Worm (Caenorhabditis elegans) whole organism, L2 larva: ENCODE results near the gene cwn-1.
A peak's percentile ranks its signal among the peaks of the same experiment; 100 is the strongest.

ENCODE experiments used
- C34F6.9 ChIP-seq: fragments of 150-350 bp; optimal IDR thresholded peaks from 2 replicates; lab custom pipeline; 2014; ENCODE audit warnings: missing biosample characterization, missing genetic modification characterization
- R02D3.7 ChIP-seq: fragments of 150-350 bp; optimal IDR thresholded peaks from 2 replicates; lab custom pipeline; 2014; ENCODE audit warnings: missing biosample characterization, missing genetic modification characterization
- Y55F3AM.14 ChIP-seq: fragments of 200-800 bp; sonication (Bioruptor generic); optimal IDR thresholded peaks from 2 replicates; lab custom pipeline; 2018; ENCODE audit warnings: mild to moderate bottlenecking, missing genetic modification characterization, missing compliant biosample characterization
- alr-1 ChIP-seq: fragments of 150-350 bp; optimal IDR thresholded peaks from 2 replicates; lab custom pipeline; 2014; ENCODE audit warnings: missing biosample characterization, missing genetic modification characterization
- aly-2 ChIP-seq: fragments of 150-350 bp; optimal IDR thresholded peaks from 2 replicates; lab custom pipeline; 2014; ENCODE audit warnings: missing biosample characterization, missing genetic modification characterization
- ama-1 ChIP-seq: fragments of 150-350 bp; optimal IDR thresholded peaks from 2 replicates; lab custom pipeline; 2018; ENCODE audit warnings: inconsistent platforms
- blmp-1 ChIP-seq: sonication (generic microtip); optimal IDR thresholded peaks from 2 replicates; lab custom pipeline; 2017; ENCODE audit warnings: missing genetic modification characterization, mild to moderate bottlenecking, missing compliant biosample characterization, antibody characterized with exemption, moderate library complexity; ENCODE audit not compliant: insufficient read depth
- ceh-16 ChIP-seq: fragments of 150-350 bp; optimal IDR thresholded peaks from 2 replicates; lab custom pipeline; 2014; ENCODE audit warnings: missing biosample characterization, missing genetic modification characterization
- crh-2 ChIP-seq: sonication (generic microtip); optimal IDR thresholded peaks from 2 replicates; lab custom pipeline; 2017; ENCODE audit warnings: missing biosample characterization, missing genetic modification characterization
- dmd-4 ChIP-seq: sonication (generic microtip); optimal IDR thresholded peaks from 2 replicates; lab custom pipeline; 2017; ENCODE audit warnings: missing biosample characterization, missing genetic modification characterization
- egl-27 ChIP-seq: sonication (generic microtip); optimal IDR thresholded peaks from 3 replicates; lab custom pipeline; 2017; ENCODE audit warnings: missing biosample characterization, missing genetic modification reagents, missing genetic modification characterization
- elt-1 ChIP-seq: fragments of 150-350 bp; optimal IDR thresholded peaks from 2 replicates; lab custom pipeline; 2014; ENCODE audit warnings: missing biosample characterization, missing genetic modification characterization
- elt-3 ChIP-seq: sonication (generic microtip); optimal IDR thresholded peaks from 2 replicates; lab custom pipeline; 2017; ENCODE audit warnings: missing biosample characterization, missing genetic modification characterization
- fos-1 ChIP-seq: fragments of 150-350 bp; optimal IDR thresholded peaks from 2 replicates; lab custom pipeline; 2014; ENCODE audit warnings: missing biosample characterization, missing genetic modification characterization
- gmeb-1 ChIP-seq: fragments of 150-350 bp; optimal IDR thresholded peaks from 2 replicates; lab custom pipeline; 2014; ENCODE audit warnings: missing biosample characterization, missing genetic modification characterization
- lin-13 ChIP-seq: fragments of 150-350 bp; optimal IDR thresholded peaks from 2 replicates; lab custom pipeline; 2014; ENCODE audit warnings: missing biosample characterization, missing genetic modification reagents, missing genetic modification characterization
- lin-39 ChIP-seq: fragments of 150-350 bp; optimal IDR thresholded peaks from 2 replicates; lab custom pipeline; 2014; ENCODE audit warnings: missing biosample characterization, missing genetic modification reagents, missing genetic modification characterization
- mab-5 ChIP-seq: fragments of 150-350 bp; optimal IDR thresholded peaks from 2 replicates; lab custom pipeline; 2014; ENCODE audit warnings: missing biosample characterization, missing genetic modification characterization
- mbf-1 ChIP-seq: sonication (generic microtip); optimal IDR thresholded peaks from 2 replicates; lab custom pipeline; 2017; ENCODE audit warnings: missing biosample characterization, missing genetic modification characterization
- mdl-1 ChIP-seq, 2 experiments: fragments of 150-350 bp in 1 of 2; sonication (generic microtip) in 1 of 2; optimal IDR thresholded peaks; 2 replicates each; lab custom pipeline; 2017; ENCODE audit warnings: missing biosample characterization in 2 of 2, missing genetic modification characterization in 2 of 2
- nhr-10 ChIP-seq: sonication (generic microtip); optimal IDR thresholded peaks from 2 replicates; lab custom pipeline; 2017; ENCODE audit warnings: missing biosample characterization, missing genetic modification characterization
- nhr-11 ChIP-seq: fragments of 150-350 bp; optimal IDR thresholded peaks from 2 replicates; lab custom pipeline; 2014; ENCODE audit warnings: missing biosample characterization, missing genetic modification characterization
- nhr-21 ChIP-seq: fragments of 150-350 bp; optimal IDR thresholded peaks from 2 replicates; lab custom pipeline; 2014; ENCODE audit warnings: missing biosample characterization, missing genetic modification characterization
- nhr-25 ChIP-seq: fragments of 150-350 bp; sonication (generic microtip); optimal IDR thresholded peaks from 3 replicates; lab custom pipeline; 2014; ENCODE audit warnings: missing biosample characterization, missing genetic modification characterization
- nhr-77 ChIP-seq: fragments of 150-350 bp; optimal IDR thresholded peaks from 2 replicates; lab custom pipeline; 2014; ENCODE audit warnings: missing biosample characterization, missing genetic modification characterization
- peb-1 ChIP-seq: fragments of 150-350 bp; optimal IDR thresholded peaks from 2 replicates; lab custom pipeline; 2014; ENCODE audit warnings: missing biosample characterization, missing genetic modification characterization
- sem-4 ChIP-seq: fragments of 150-350 bp; optimal IDR thresholded peaks from 2 replicates; lab custom pipeline; 2014; ENCODE audit warnings: missing biosample characterization, missing genetic modification reagents, missing genetic modification characterization
- skn-1 ChIP-seq: sonication (generic microtip); optimal IDR thresholded peaks from 2 replicates; lab custom pipeline; 2017; ENCODE audit warnings: missing biosample characterization, missing genetic modification characterization
- sma-3 ChIP-seq: sonication (generic microtip); optimal IDR thresholded peaks from 2 replicates; lab custom pipeline; 2016; ENCODE audit warnings: missing genetic modification reagents, missing genetic modification characterization, missing compliant biosample characterization
- snpc-4 ChIP-seq: fragments of 150-350 bp; optimal IDR thresholded peaks from 2 replicates; lab custom pipeline; 2014; ENCODE audit warnings: missing biosample characterization, missing genetic modification characterization
- unc-39 ChIP-seq: fragments of 150-350 bp; optimal IDR thresholded peaks from 2 replicates; lab custom pipeline; 2014; ENCODE audit warnings: missing biosample characterization, missing genetic modification characterization
- unc-55 ChIP-seq: fragments of 150-350 bp; sonication (generic microtip); optimal IDR thresholded peaks from 3 replicates; lab custom pipeline; 2014; ENCODE audit warnings: missing biosample characterization, missing genetic modification reagents, missing genetic modification characterization
- unc-62 ChIP-seq: fragments of 150-350 bp; optimal IDR thresholded peaks from 2 replicates; lab custom pipeline; 2014; ENCODE audit warnings: missing biosample characterization, missing genetic modification reagents, missing genetic modification characterization
- ztf-11 ChIP-seq: sonication (generic microtip); optimal IDR thresholded peaks from 2 replicates; lab custom pipeline; 2017; ENCODE audit warnings: missing biosample characterization, missing genetic modification characterization
- ztf-4 ChIP-seq: fragments of 150-350 bp; optimal IDR thresholded peaks from 2 replicates; lab custom pipeline; 2014; ENCODE audit warnings: missing biosample characterization, missing genetic modification characterization

Gene cwn-1

DNA sequence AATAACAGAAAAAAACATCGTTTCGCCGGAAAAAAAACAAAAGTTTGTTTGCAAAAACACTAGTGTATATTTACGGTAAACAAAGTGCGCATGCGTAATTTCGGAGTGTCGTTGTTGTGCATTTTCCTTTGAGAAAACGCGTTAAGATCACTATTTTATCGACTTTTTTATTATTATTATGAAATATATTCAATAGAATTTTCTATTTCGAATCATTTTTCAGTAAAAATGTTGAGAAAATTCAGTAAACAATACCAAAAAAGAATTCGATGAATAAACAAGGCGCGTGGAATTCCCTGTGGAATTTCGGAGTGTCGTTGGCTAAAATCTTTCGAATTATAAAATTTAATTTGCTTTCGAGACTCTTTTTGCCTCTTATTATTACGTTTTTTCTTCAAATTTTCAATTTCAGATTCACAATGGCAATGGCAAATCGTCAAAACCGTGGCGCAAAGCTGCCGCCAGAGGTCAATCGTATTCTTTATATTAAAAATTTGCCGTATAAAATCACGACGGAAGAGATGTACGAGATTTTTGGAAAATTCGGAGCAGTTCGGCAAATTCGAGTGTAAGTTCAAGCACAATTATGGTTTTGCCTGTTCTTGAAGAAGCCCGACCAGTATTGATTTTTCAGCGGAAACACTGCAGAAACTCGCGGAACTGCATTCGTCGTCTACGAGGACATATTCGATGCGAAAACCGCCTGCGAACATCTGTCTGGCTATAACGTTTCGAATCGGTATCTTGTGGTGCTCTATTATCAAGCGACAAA is 35.2 kb downstream of the cwn-1 start, which contains the start of the genes luc-7L3 and sftb-6 (continued):
- TF ChIP-seq sma-3: peak; percentile 52
- TF ChIP-seq R02D3.7: peak; percentile 93
- TF ChIP-seq ama-1 (lab: Kevin White, UChicago): no peak
- no peak for TF ChIP-seq mab-5 (tag; lab: Kevin White, UChicago)
- TF ChIP-seq peb-1 (tag; lab: Kevin White, UChicago): no peak
- TF ChIP-seq Y55F3AM.14: no peak
- peak; percentile 57 for TF ChIP-seq lin-13 (GFP tag; lab: Kevin White, UChicago)
- peak; percentile 19 for TF ChIP-seq nhr-21 (tag; lab: Kevin White, UChicago)
- no peak for TF ChIP-seq snpc-4 (tag; lab: Kevin White, UChicago)
- TF ChIP-seq nhr-77 (tag; lab: Kevin White, UChicago): no peak
- no peak for TF ChIP-seq ztf-11 (tag; lab: Kevin White, UChicago)
- no peak for TF ChIP-seq egl-27
- TF ChIP-seq lin-39 (tag; lab: Kevin White, UChicago): no peak
- no peak for TF ChIP-seq nhr-10 (tag; lab: Kevin White, UChicago)
- TF ChIP-seq elt-1: no peak

DNA sequence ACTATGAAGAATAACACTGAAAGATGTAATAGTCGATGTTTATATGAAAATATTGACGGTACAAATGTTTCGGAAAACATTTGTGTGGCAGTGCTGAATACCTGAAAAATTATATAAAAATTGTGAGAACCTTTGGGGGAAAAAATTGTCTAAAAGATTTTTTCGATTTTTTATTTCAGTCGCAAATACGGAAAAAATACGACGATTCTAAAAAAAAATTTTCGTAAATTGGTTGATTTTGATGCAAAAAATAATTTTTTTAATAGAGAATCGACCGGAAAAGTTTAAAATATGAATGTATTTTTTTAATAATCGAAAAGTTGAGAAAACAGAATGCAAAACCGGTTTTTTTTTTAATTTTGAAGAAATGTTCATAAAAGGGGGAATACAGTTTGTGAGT is 38.2 kb downstream of the cwn-1 start, which contains the start of gene C50D2.7:
TSS of gene C50D2.7 (minus strand) at position 101 of the 400 bp plus-strand sequence.
- TF ChIP-seq unc-62 (GFP tag; lab: Kevin White, UChicago) (no peak), ztf-11 (tag; lab: Kevin White, UChicago) (no peak), elt-3 (no peak), blmp-1 (tag; lab: Kevin White, UChicago) (no peak)

DNA sequence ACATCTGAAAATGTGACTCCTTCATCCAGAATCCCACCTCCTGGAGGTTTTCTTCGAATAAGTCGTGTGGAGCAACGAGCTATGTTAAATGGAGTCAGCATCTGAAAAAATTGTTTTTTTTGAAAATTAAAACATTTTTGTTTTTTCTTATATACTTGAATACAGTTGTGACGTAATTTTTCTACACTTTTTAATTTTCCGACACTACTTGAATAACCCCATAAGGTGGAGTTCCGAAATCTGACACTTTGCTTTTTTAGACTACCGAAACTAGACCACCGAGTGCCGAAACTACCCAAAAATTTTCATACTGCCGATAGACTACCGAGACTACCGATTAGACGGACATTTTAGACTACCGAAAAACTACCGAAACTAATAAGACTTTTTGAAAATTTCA is 42.0 kb downstream of the cwn-1 start, which contains the start of gene mcat-1:
TSS of gene mcat-1 (minus strand) at position 101 of the 400 bp plus-strand sequence.
- TF ChIP-seq nhr-10 (tag; lab: Kevin White, UChicago) (no peak), mdl-1 (tag; optimal IDR thresholded peaks at IDR 0.05; lab: Kevin White, UChicago) (no peak), gmeb-1 (tag; lab: Kevin White, UChicago) (no peak), sma-3 (no peak), elt-3 (no peak), C34F6.9 (tag; lab: Kevin White, UChicago) (no peak), lin-39 (tag; lab: Kevin White, UChicago) (no peak), R02D3.7 (no peak), unc-39 (no peak), sem-4 (no peak), aly-2 (no peak), ztf-4 (tag; lab: Kevin White, UChicago) (no peak), nhr-25 (tag; lab: Kevin White, UChicago) (no peak), nhr-11 (no peak), skn-1 (tag; lab: Kevin White, UChicago) (no peak), lin-13 (GFP tag; lab: Kevin White, UChicago) (no peak)

DNA sequence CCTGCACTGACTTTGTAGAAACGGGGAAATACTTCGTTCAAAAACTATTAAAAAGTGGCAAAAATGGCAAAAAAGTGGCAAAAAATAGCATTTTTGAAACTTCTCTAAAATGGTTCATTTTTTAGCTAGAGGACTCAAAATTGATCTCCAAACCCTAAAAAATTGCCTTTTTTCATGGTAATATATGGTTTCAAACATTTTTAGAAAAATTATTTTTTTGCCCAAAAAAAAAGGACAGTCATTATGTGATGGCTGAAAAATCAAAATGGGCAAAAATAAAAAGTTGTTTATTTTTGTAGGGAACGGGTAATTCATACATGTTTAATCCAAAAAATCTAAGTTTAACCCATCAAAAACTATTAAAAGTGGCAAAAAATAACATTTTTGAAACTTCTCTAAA is 45.5 kb downstream of the cwn-1 start:
- TF ChIP-seq dmd-4: no peak
- TF ChIP-seq mdl-1 (tag; optimal IDR thresholded peaks at IDR 0.05; lab: Kevin White, UChicago): no peak
- no peak for TF ChIP-seq skn-1 (tag; lab: Kevin White, UChicago)
- TF ChIP-seq unc-55 (GFP tag; lab: Kevin White, UChicago): no peak
- no peak for TF ChIP-seq ceh-16 (tag; lab: Kevin White, UChicago)
- TF ChIP-seq snpc-4 (tag; lab: Kevin White, UChicago): no peak
- no peak for TF ChIP-seq alr-1 (tag; lab: Kevin White, UChicago)
- TF ChIP-seq sma-3: no peak
- no peak for TF ChIP-seq ztf-11 (tag; lab: Kevin White, UChicago)
- no peak for TF ChIP-seq mbf-1
- no peak for TF ChIP-seq nhr-77 (tag; lab: Kevin White, UChicago)
- TF ChIP-seq unc-39: no peak
- TF ChIP-seq crh-2 (tag; lab: Kevin White, UChicago): no peak
- TF ChIP-seq aly-2: no peak
- TF ChIP-seq nhr-21 (tag; lab: Kevin White, UChicago): no peak
- TF ChIP-seq elt-1: no peak
- no peak for TF ChIP-seq fos-1

DNA sequence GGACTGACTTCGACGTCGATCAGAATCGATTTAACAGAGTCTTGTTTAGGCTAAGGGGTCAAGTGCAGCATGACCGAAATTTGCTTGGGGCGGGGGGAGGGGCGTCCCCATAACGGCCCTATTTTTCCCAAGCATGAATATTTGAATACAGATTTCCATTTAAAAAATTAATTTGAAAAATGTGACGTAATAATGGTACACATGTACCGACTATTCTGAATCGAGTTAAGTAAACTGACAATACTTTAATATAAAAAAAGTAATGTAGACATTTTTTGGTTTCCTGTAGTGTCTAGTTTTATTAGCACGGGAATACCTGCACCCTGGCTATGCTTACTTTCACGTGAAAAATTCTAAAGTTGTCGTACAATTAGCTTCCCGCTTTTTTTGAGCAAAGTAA is 46.6 kb downstream of the cwn-1 start:
- no peak for TF ChIP-seq crh-2 (tag; lab: Kevin White, UChicago)
- no peak for TF ChIP-seq mdl-1 (tag; optimal IDR thresholded peaks at IDR 0.05; lab: Kevin White, UChicago)
